Worm (Caenorhabditis elegans): Measurements from ENCODE around the gene mrpl-4.

The mrpl-4 gene

DNA sequence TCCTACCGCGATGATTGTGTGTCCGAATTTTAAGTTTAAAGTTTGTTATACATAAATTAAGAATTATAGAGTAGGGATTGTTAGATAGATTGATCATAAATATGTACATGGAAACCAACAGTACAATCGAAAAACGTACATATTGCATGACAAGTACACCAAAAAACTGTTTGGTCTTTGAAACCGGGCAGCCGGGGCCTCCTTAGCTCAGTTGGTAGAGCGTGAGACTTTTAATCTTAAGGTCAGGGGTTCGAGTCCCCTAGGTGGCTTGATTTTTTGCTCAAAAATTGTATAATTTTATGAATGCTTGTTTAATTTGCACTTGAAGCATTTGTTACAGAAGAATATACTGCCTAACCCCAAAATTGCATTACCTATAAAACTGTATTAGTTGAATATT, 28.0 kb downstream of the mrpl-4 start (continued):
- TF ChIP-seq T07F8.4 (tag; optimal IDR thresholded peaks at IDR 0.05) (no peak), F10E7.11 (tag; optimal IDR thresholded peaks at IDR 0.05) (no peak), Y53F4B.3 (GFP tag; IDR thresholded peaks at IDR 0.05) (0 out of 2 replicates have a peak, but pooled peaks have one; percentile 26), hmg-20 (GFP tag; IDR thresholded peaks at IDR 0.05) (no peak), ztf-26 (tag; optimal IDR thresholded peaks at IDR 0.05) (no peak), ceh-40 (GFP tag; IDR thresholded peaks at IDR 0.05) (peak; percentile 74; the same call in 1 of the 2 replicates), lin-35 (GFP tag; optimal IDR thresholded peaks at IDR 0.05) (no peak), snpc-3.4 (tag; optimal IDR thresholded peaks at IDR 0.05) (peak; percentile 25), snpc-4 (GFP tag; optimal IDR thresholded peaks at IDR 0.05) (no peak), snpc-4 (tag; optimal IDR thresholded peaks at IDR 0.05) (peak in 1 of 4 experiments; percentile 74), unc-62 (GFP tag; optimal IDR thresholded peaks at IDR 0.05) (no peak), nfyb-1 (GFP tag; IDR thresholded peaks at IDR 0.05) (no peak), athp-1 (tag; optimal IDR thresholded peaks at IDR 0.05) (no peak), dpff-1 (tag; optimal IDR thresholded peaks at IDR 0.05) (no peak), madf-6 (GFP tag; IDR thresholded peaks at IDR 0.05) (peak; percentile 52; the same call in 1 of the 2 replicates), ztf-18 (tag; optimal IDR thresholded peaks at IDR 0.05) (peak; percentile 54), somi-1 (GFP tag; optimal IDR thresholded peaks at IDR 0.05) (no peak), mxl-1 (tag; optimal IDR thresholded peaks at IDR 0.05) (no peak), lsl-1 (GFP tag; optimal IDR thresholded peaks at IDR 0.05) (peak; percentile 28), Y67H2A.10 (GFP tag; conservative IDR thresholded peaks at IDR 0.05) (no peak), lin-40 (tag; optimal IDR thresholded peaks at IDR 0.05) (no peak), lir-1 (GFP tag; conservative IDR thresholded peaks at IDR 0.05) (no peak), Y53G8AR.9 (GFP tag; conservative IDR thresholded peaks at IDR 0.05) (no peak), ccch-3 (GFP tag; optimal IDR thresholded peaks at IDR 0.05) (no peak), repo-1 (tag; optimal IDR thresholded peaks at IDR 0.05) (no peak), madf-8 (GFP tag; conservative IDR thresholded peaks at IDR 0.05) (no peak), nhr-120 (GFP tag; IDR thresholded peaks at IDR 0.05) (no peak), egl-44 (GFP tag; IDR thresholded peaks at IDR 0.05) (0 out of 2 replicates have a peak, but pooled peaks have one; percentile 34), chd-7 (tag; optimal IDR thresholded peaks at IDR 0.05) (no peak), Y56A3A.18 (GFP tag; IDR thresholded peaks at IDR 0.05) (no peak), xnd-1 (tag; optimal IDR thresholded peaks at IDR 0.05) (no peak), ztf-28 (GFP tag; IDR thresholded peaks at IDR 0.05) (no peak), rpc-1 (optimal IDR thresholded peaks at IDR 0.05) (peak; percentile 48), rpc-1 (tag; optimal IDR thresholded peaks at IDR 0.05) (peak; percentile 78), akir-1 (GFP tag; optimal IDR thresholded peaks at IDR 0.05) (no peak), bed-1 (GFP tag; IDR thresholded peaks at IDR 0.05) (no peak), zfh-2 (GFP tag; conservative IDR thresholded peaks at IDR 0.05) (no peak), F39B2.1 (GFP tag; IDR thresholded peaks at IDR 0.05) (no peak), dpl-1 (GFP tag; optimal IDR thresholded peaks at IDR 0.05) (no peak), F33H1.4 (GFP tag; IDR thresholded peaks at IDR 0.05) (no peak), fkh-3 (tag; optimal IDR thresholded peaks at IDR 0.05) (no peak), unc-130 (GFP tag; optimal IDR thresholded peaks at IDR 0.05) (no peak), B0035.1 (tag; optimal IDR thresholded peaks at IDR 0.05) (no peak), bed-2 (GFP tag; IDR thresholded peaks at IDR 0.05) (no peak), egl-18 (GFP tag; IDR thresholded peaks at IDR 0.05) (no peak), sdz-38 (tag; optimal IDR thresholded peaks at IDR 0.05) (no peak), Y79H2A.3 (GFP tag; conservative IDR thresholded peaks at IDR 0.05) (0 out of 2 replicates have a peak, but pooled peaks have one; percentile 19), cebp-1 (GFP tag; IDR thresholded peaks at IDR 0.05) (no peak), cebp-1 (tag; optimal IDR thresholded peaks at IDR 0.05) (no peak), lin-26 (GFP tag; IDR thresholded peaks at IDR 0.05) (peak; percentile 91), attf-3 (GFP tag; conservative IDR thresholded peaks at IDR 0.05) (no peak)

Measured in whole organism, young adult.